Fruit fly (Drosophila melanogaster) whole organism: ENCODE results near the gene Semp1.

Experiments
- CG8478 ChIP-seq: fragments of >200 bp; optimal IDR thresholded peaks from 2 replicates; lab custom pipeline; 2018; ENCODE audit warnings: inconsistent platforms
- Dll ChIP-seq: fragments of >200 bp; optimal IDR thresholded peaks from 2 replicates; lab custom pipeline; 2017
- EcR ChIP-seq, 2 experiments: fragments of >200 bp; optimal IDR thresholded peaks; 2 replicates each; lab custom pipeline; 2017; ENCODE audit warnings: missing biosample characterization in 2 of 2, missing genetic modification characterization in 2 of 2, missing genetic modification reagents in 2 of 2
- pan ChIP-seq: fragments of >200 bp; optimal IDR thresholded peaks from 2 replicates; lab custom pipeline; 2017
- psq ChIP-seq: fragments of >200 bp; optimal IDR thresholded peaks from 2 replicates; lab custom pipeline; 2017
- usp ChIP-seq: fragments of >200 bp; optimal IDR thresholded peaks from 2 replicates; lab custom pipeline; 2017; ENCODE audit warnings: missing biosample characterization, missing genetic modification characterization, mixed read lengths

Semp1 gene

dm6 chr2L:15609139-15609538 is 4.0 kb downstream of the Semp1 start:
- TF ChIP-seq usp (GFP tag; lab: Kevin White, UChicago) (no peak), Dll (no peak), EcR (GFP tag; optimal IDR thresholded peaks at IDR 0.05; lab: Kevin White, UChicago) (no peak), psq (lab: Kevin White, UChicago) (no peak), CG8478 (lab: Kevin White, UChicago) (no peak), pan (no peak)
